Fruit fly (Drosophila melanogaster): Measurements from ENCODE around the gene tgy.

- TF ChIP-seq usp (GFP tag; optimal IDR thresholded peaks at IDR 0.05), result no peak
- TF ChIP-seq Sp1 (GFP tag; optimal IDR thresholded peaks at IDR 0.05), result no peak
- no peak for TF ChIP-seq sage (GFP tag; optimal IDR thresholded peaks at IDR 0.05)
- TF ChIP-seq Hr78 (GFP tag; optimal IDR thresholded peaks at IDR 0.05), result no peak
- no peak for TF ChIP-seq Hnf4 (GFP tag; optimal IDR thresholded peaks at IDR 0.05)
- no peak for TF ChIP-seq CG32264 (GFP tag; optimal IDR thresholded peaks at IDR 0.05)
- no peak for TF ChIP-seq rgr (GFP tag; optimal IDR thresholded peaks at IDR 0.05)
- TF ChIP-seq CG9705 (GFP tag; optimal IDR thresholded peaks at IDR 0.05), result no peak
Observed at dm6 chrX:19174850-19175571, 47.9 kb upstream of the tgy start, which contains the start of gene CG33939.
